Fruit fly (Drosophila melanogaster) whole organism, prepupa: ENCODE data around the gene Prdm13.
A peak's percentile ranks its signal among the peaks of the same experiment; 100 is the strongest.

Source experiments
- CG10631 ChIP-seq: fragments of 200-800 bp; sonication (Bioruptor generic); optimal IDR thresholded peaks from 2 replicates; lab custom pipeline; 2016; ENCODE audit warnings: missing biosample characterization, missing genetic modification characterization
- CG10669 ChIP-seq: fragments of 200-800 bp; sonication (Bioruptor generic); optimal IDR thresholded peaks from 3 replicates; lab custom pipeline; 2018; ENCODE audit warnings: missing biosample characterization, mild to moderate bottlenecking, missing genetic modification characterization, moderate library complexity
- CG11294 ChIP-seq: fragments of 200-800 bp; sonication (Bioruptor generic); IDR thresholded peaks from 2 replicates; pipeline ENCODE4 v1.3.6; 2022; ENCODE audit warnings: missing biosample characterization, missing genetic modification characterization
- CG11762 ChIP-seq: fragments of 200-800 bp; sonication (Bioruptor generic); optimal IDR thresholded peaks from 3 replicates; lab custom pipeline; 2016; ENCODE audit warnings: missing biosample characterization, missing genetic modification characterization; ENCODE audit not compliant: insufficient read depth
- CG11902 ChIP-seq: fragments of 200-800 bp; sonication (Bioruptor generic); optimal IDR thresholded peaks from 3 replicates; lab custom pipeline; 2016; ENCODE audit warnings: missing biosample characterization, missing genetic modification characterization
- CG1621 ChIP-seq: fragments of 200-800 bp; sonication (Bioruptor generic); optimal IDR thresholded peaks from 3 replicates; lab custom pipeline; 2018; ENCODE audit warnings: missing biosample characterization, mild to moderate bottlenecking, missing genetic modification characterization
- CG16779 ChIP-seq: fragments of 200-800 bp; sonication (Bioruptor generic); optimal IDR thresholded peaks from 3 replicates; lab custom pipeline; 2017; ENCODE audit warnings: missing biosample characterization, mild to moderate bottlenecking, missing genetic modification characterization
- CG3032 ChIP-seq: fragments of 200-800 bp; optimal IDR thresholded peaks from 2 replicates; lab custom pipeline; 2019; ENCODE audit warnings: missing biosample characterization, mild to moderate bottlenecking, missing genetic modification characterization, moderate library complexity
- CG31627 ChIP-seq: fragments of 200-800 bp; sonication (Bioruptor generic); optimal IDR thresholded peaks from 3 replicates; lab custom pipeline; 2016; ENCODE audit warnings: missing biosample characterization, missing genetic modification characterization
- CG32006 ChIP-seq: fragments of 200-800 bp; sonication (Bioruptor generic); optimal IDR thresholded peaks from 3 replicates; lab custom pipeline; 2017; ENCODE audit warnings: missing biosample characterization, mild to moderate bottlenecking, missing genetic modification characterization
- CG34406 ChIP-seq: fragments of 200-800 bp; sonication (Bioruptor generic); optimal IDR thresholded peaks from 3 replicates; lab custom pipeline; 2016; ENCODE audit warnings: missing biosample characterization, missing genetic modification characterization
- CG3919 ChIP-seq: fragments of 200-800 bp; sonication (Bioruptor generic); optimal IDR thresholded peaks from 3 replicates; lab custom pipeline; 2016; ENCODE audit warnings: missing biosample characterization, missing genetic modification characterization
- CG4318 ChIP-seq: fragments of 200-800 bp; sonication (Bioruptor generic); optimal IDR thresholded peaks from 3 replicates; lab custom pipeline; 2017; ENCODE audit warnings: missing biosample characterization, mild to moderate bottlenecking, missing genetic modification characterization
- CG6163 ChIP-seq: fragments of 200-800 bp; sonication (Bioruptor generic); IDR thresholded peaks from 3 replicates; pipeline ENCODE4 v1.3.6; 2022; ENCODE audit warnings: missing biosample characterization, missing genetic modification characterization
- CG6276 ChIP-seq: fragments of 200-800 bp; sonication (Bioruptor generic); optimal IDR thresholded peaks from 2 replicates; lab custom pipeline; 2017; ENCODE audit warnings: missing biosample characterization, mild to moderate bottlenecking, missing genetic modification characterization
- CG6808 ChIP-seq: fragments of 200-800 bp; sonication (Bioruptor generic); optimal IDR thresholded peaks from 3 replicates; lab custom pipeline; 2017; ENCODE audit warnings: missing biosample characterization, missing genetic modification characterization, mild to moderate bottlenecking, moderate library complexity, missing genetic modification reagents
- CG7368 ChIP-seq: fragments of 200-800 bp; sonication (Bioruptor generic); optimal IDR thresholded peaks from 3 replicates; lab custom pipeline; 2016; ENCODE audit warnings: missing biosample characterization, missing genetic modification characterization
- CG8119 ChIP-seq: fragments of 200-800 bp; sonication (Bioruptor generic); IDR thresholded peaks from 3 replicates; pipeline ENCODE4 v1.3.6; 2022; ENCODE audit warnings: missing biosample characterization, missing genetic modification characterization
- CG8319 ChIP-seq: fragments of 200-800 bp; sonication (Bioruptor generic); optimal IDR thresholded peaks from 3 replicates; lab custom pipeline; 2016; ENCODE audit warnings: missing biosample characterization, missing genetic modification characterization
- CG8632 ChIP-seq: fragments of 200-800 bp; sonication (Bioruptor generic); optimal IDR thresholded peaks from 3 replicates; lab custom pipeline; 2016; ENCODE audit warnings: missing biosample characterization, missing genetic modification characterization
- CG9139 ChIP-seq: fragments of 200-800 bp; sonication (Bioruptor generic); optimal IDR thresholded peaks from 3 replicates; lab custom pipeline; 2017; ENCODE audit warnings: missing biosample characterization, mild to moderate bottlenecking, missing genetic modification characterization
- Eip78C ChIP-seq: fragments of 200-800 bp; sonication (Bioruptor generic); peaks from one replicate; lab custom pipeline; 2016; ENCODE audit warnings: missing biosample characterization, missing genetic modification characterization
- Eip93F ChIP-seq: fragments of 200-800 bp; sonication (Bioruptor generic); optimal IDR thresholded peaks from 2 replicates; lab custom pipeline; 2016; ENCODE audit warnings: missing biosample characterization, mild to moderate bottlenecking, missing genetic modification characterization
- Ets21C ChIP-seq: fragments of 200-800 bp; sonication (Bioruptor generic); optimal IDR thresholded peaks from 3 replicates; lab custom pipeline; 2016; ENCODE audit warnings: missing biosample characterization, missing genetic modification characterization
- Ets96B ChIP-seq: fragments of 200-800 bp; optimal IDR thresholded peaks from 2 replicates; lab custom pipeline; 2019; ENCODE audit warnings: missing biosample characterization, mild to moderate bottlenecking, missing genetic modification characterization, moderate library complexity
- Gug ChIP-seq: fragments of 200-800 bp; sonication (Bioruptor generic); IDR thresholded peaks from 2 replicates; pipeline ENCODE4 v1.3.6; 2022; ENCODE audit warnings: missing biosample characterization, missing genetic modification characterization
- Hr39 ChIP-seq: fragments of 200-800 bp; sonication (Bioruptor generic); optimal IDR thresholded peaks from 2 replicates; lab custom pipeline; 2016; ENCODE audit warnings: missing biosample characterization, missing genetic modification characterization
- Lpt ChIP-seq: fragments of 200-800 bp; sonication (Bioruptor generic); optimal IDR thresholded peaks from 3 replicates; lab custom pipeline; 2016; ENCODE audit warnings: missing biosample characterization, missing genetic modification characterization
- Sox102F ChIP-seq: fragments of 200-800 bp; sonication (Bioruptor generic); optimal IDR thresholded peaks from 2 replicates; lab custom pipeline; 2016; ENCODE audit warnings: missing biosample characterization, mild to moderate bottlenecking, missing genetic modification characterization
- Sox14 ChIP-seq: fragments of 200-800 bp; sonication (Bioruptor generic); optimal IDR thresholded peaks from 3 replicates; lab custom pipeline; 2016; ENCODE audit warnings: missing biosample characterization, missing genetic modification characterization
- Sox15 ChIP-seq: fragments of 200-800 bp; sonication (Bioruptor generic); optimal IDR thresholded peaks from 3 replicates; lab custom pipeline; 2016; ENCODE audit warnings: missing biosample characterization, missing genetic modification characterization
- acj6 ChIP-seq: fragments of 200-800 bp; sonication (Bioruptor generic); optimal IDR thresholded peaks from 3 replicates; lab custom pipeline; 2016; ENCODE audit warnings: missing biosample characterization, missing genetic modification characterization
- cyc ChIP-seq: fragments of 200-800 bp; sonication (Bioruptor generic); optimal IDR thresholded peaks from 3 replicates; lab custom pipeline; 2016; ENCODE audit warnings: missing biosample characterization, missing genetic modification characterization
- dac ChIP-seq: fragments of 200-800 bp; sonication (Bioruptor generic); optimal IDR thresholded peaks from 2 replicates; lab custom pipeline; 2017; ENCODE audit warnings: missing biosample characterization, mild to moderate bottlenecking, missing genetic modification characterization
- eg ChIP-seq: fragments of 200-800 bp; sonication (Bioruptor generic); IDR thresholded peaks from 3 replicates; pipeline ENCODE4 v1.3.6; 2022; ENCODE audit warnings: missing biosample characterization, missing genetic modification characterization
- esn ChIP-seq: fragments of 200-800 bp; sonication (Bioruptor generic); optimal IDR thresholded peaks from 2 replicates; lab custom pipeline; 2016; ENCODE audit warnings: missing biosample characterization, mild to moderate bottlenecking, missing genetic modification characterization, moderate library complexity
- fd85E ChIP-seq: fragments of 200-800 bp; sonication (Bioruptor generic); optimal IDR thresholded peaks from 3 replicates; lab custom pipeline; 2016; ENCODE audit warnings: missing biosample characterization, missing genetic modification characterization
- fkh ChIP-seq: fragments of 200-800 bp; sonication (Bioruptor generic); optimal IDR thresholded peaks from 3 replicates; lab custom pipeline; 2017; ENCODE audit warnings: missing biosample characterization, mild to moderate bottlenecking, missing genetic modification characterization, moderate library complexity
- lz ChIP-seq: fragments of 200-800 bp; sonication (Bioruptor generic); optimal IDR thresholded peaks from 3 replicates; lab custom pipeline; 2016; ENCODE audit warnings: missing biosample characterization, missing genetic modification characterization
- net ChIP-seq: fragments of 200-800 bp; sonication (Bioruptor generic); optimal IDR thresholded peaks from 3 replicates; lab custom pipeline; 2016; ENCODE audit warnings: missing biosample characterization, missing genetic modification characterization
- spab ChIP-seq: fragments of 200-800 bp; sonication (Bioruptor generic); optimal IDR thresholded peaks from 2 replicates; lab custom pipeline; 2017; ENCODE audit warnings: missing biosample characterization, mild to moderate bottlenecking, missing genetic modification characterization, missing genetic modification reagents
- ss ChIP-seq, 2 experiments: fragments of 200-800 bp; sonication (Bioruptor generic); optimal IDR thresholded peaks; 2 replicates in 1 of 2; 3 replicates in 1 of 2; lab custom pipeline; 2017 to 2018; ENCODE audit warnings: mild to moderate bottlenecking in 2 of 2, missing biosample characterization in 2 of 2, missing genetic modification characterization in 2 of 2, moderate library complexity in 1 of 2
- svp ChIP-seq: fragments of 200-800 bp; sonication (Bioruptor generic); peaks from one replicate; lab custom pipeline; 2016; ENCODE audit warnings: missing biosample characterization, missing genetic modification characterization
- vri ChIP-seq: fragments of 200-800 bp; sonication (Bioruptor generic); optimal IDR thresholded peaks from 3 replicates; lab custom pipeline; 2016; ENCODE audit warnings: missing biosample characterization, mild to moderate bottlenecking, missing genetic modification characterization

Gene Prdm13

DNA sequence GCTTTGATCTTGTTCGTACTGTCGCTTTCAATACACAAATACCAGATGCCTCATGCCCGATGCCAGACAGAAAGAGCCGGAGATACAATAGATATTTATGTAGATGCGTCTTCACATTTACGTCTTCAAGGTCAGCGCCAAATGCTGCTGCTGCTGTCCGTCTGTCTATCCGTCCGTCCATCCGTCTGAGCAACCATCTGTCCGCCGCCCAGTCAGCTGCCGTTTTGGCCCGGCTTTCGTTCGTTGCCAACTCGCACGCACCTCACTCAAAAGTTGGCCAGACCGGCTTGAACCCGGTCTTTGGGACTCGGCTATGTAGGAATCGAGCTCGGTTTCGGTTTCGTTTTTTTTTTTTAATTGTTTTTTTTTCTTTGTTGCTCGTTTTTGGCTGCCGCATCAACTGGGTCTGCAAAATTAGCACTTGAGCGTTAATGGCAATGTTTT, 8.0 kb upstream of the Prdm13 start (continued):
- TF ChIP-seq dac (GFP tag; lab: Kevin White, UChicago) (no peak), CG31627 (GFP tag; lab: Kevin White, UChicago) (no peak), spab (GFP tag; lab: Kevin White, UChicago) (peak; percentile 57), Sox14 (GFP tag; lab: Kevin White, UChicago) (no peak), CG9139 (peak; percentile 88), fd85E (GFP tag; lab: Kevin White, UChicago) (no peak), Hr39 (no peak), net (peak; percentile 59), Lpt (GFP tag; lab: Kevin White, UChicago) (peak; percentile 31), eg (peak; percentile 84), vri (GFP tag; lab: Kevin White, UChicago) (no peak), esn (GFP tag; lab: Kevin White, UChicago) (no peak), cyc (GFP tag; lab: Kevin White, UChicago) (no peak), CG16779 (tag; lab: Kevin White, UChicago) (peak; percentile 63), svp (GFP tag; lab: Kevin White, UChicago) (no peak), CG34406 (GFP tag; lab: Kevin White, UChicago) (no peak), Sox15 (GFP tag; lab: Kevin White, UChicago) (no peak), CG11762 (GFP tag; lab: Kevin White, UChicago) (peak; percentile 30), CG8119 (peak; percentile 77), Gug (GFP tag; lab: Robert Waterston, UW) (no peak), CG3032 (peak; percentile 42), lz (GFP tag; lab: Kevin White, UChicago) (no peak), CG4318 (GFP tag; lab: Kevin White, UChicago) (no peak), CG7368 (GFP tag; lab: Kevin White, UChicago) (peak; percentile 51), Ets96B (tag; lab: Kevin White, UChicago) (peak; percentile 37), CG11294 (GFP tag; lab: Robert Waterston, UW) (no peak)

dm6 chr3L:6157327-6158032, 5.4 kb upstream of the Prdm13 start, which contains the start of gene CG13297:
CG13297 (minus strand) TSS chr3L:6157377.
- TF ChIP-seq CG8119, result no peak
- TF ChIP-seq CG6276, result peak; percentile 33
- no peak for TF ChIP-seq CG11902 (GFP tag; lab: Kevin White, UChicago)
- TF ChIP-seq CG3919 (GFP tag; lab: Kevin White, UChicago), result no peak
- TF ChIP-seq CG32006 (GFP tag; lab: Kevin White, UChicago), result peak; percentile 14
- peak; percentile 34 for TF ChIP-seq Eip78C (GFP tag; lab: Kevin White, UChicago)
- TF ChIP-seq CG10669, result no peak
- no peak for TF ChIP-seq dac (GFP tag; lab: Kevin White, UChicago)
- TF ChIP-seq acj6 (GFP tag; lab: Kevin White, UChicago), result no peak
- TF ChIP-seq Eip93F (GFP tag; lab: Kevin White, UChicago), result no peak
- no peak for TF ChIP-seq CG8632
- no peak for TF ChIP-seq Gug (GFP tag; lab: Robert Waterston, UW)
- no peak for TF ChIP-seq esn (GFP tag; lab: Kevin White, UChicago)
- TF ChIP-seq Sox14 (GFP tag; lab: Kevin White, UChicago), result no peak
- no peak for TF ChIP-seq CG31627 (GFP tag; lab: Kevin White, UChicago)
- no peak for TF ChIP-seq CG1621 (tag; lab: Kevin White, UChicago)
- TF ChIP-seq CG34406 (GFP tag; lab: Kevin White, UChicago), result no peak
- TF ChIP-seq net, result no peak
- no peak for TF ChIP-seq CG6808 (GFP tag; lab: Kevin White, UChicago)
- no peak for TF ChIP-seq fd85E (GFP tag; lab: Kevin White, UChicago)

DNA sequence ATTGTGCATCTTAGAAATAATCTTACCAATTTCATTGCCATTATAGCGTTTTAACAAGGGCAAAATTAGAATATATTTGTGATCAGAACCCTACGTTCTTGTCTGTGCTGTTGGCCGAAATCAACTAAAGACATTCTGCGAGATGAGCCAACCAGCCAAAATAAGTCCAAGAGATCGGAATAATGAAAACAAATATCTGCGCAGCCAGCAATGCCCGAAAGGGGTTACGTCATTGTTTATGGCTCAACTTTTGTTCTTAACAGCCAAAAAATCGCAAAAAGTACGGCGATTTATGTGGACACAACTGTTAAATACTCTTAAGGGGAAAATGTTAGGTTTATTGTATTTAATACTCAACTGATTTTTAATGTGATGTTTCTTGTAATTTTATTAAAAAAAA, 4.4 kb upstream of the Prdm13 start, which contains the start of gene Cpr65Ay:
Gene Cpr65Ay (minus strand): TSS at position 101 of the 400 bp plus-strand sequence.
- TF ChIP-seq fkh (GFP tag; lab: Kevin White, UChicago) (no peak), spab (GFP tag; lab: Kevin White, UChicago) (no peak), svp (GFP tag; lab: Kevin White, UChicago) (no peak), CG10631 (GFP tag; lab: Kevin White, UChicago) (no peak), CG6163 (GFP tag; lab: Robert Waterston, UW) (no peak), CG10669 (no peak), Sox102F (GFP tag; lab: Kevin White, UChicago) (no peak), CG8319 (GFP tag; lab: Kevin White, UChicago) (no peak), ss (GFP tag; optimal IDR thresholded peaks at IDR 0.05; lab: Kevin White, UChicago) (no peak), Ets21C (GFP tag; lab: Kevin White, UChicago) (no peak)
